Worm (Caenorhabditis elegans) whole organism, young adult: ENCODE data around the gene sri-69.

Experiments
- B0019.2 ChIP-seq: fragments of 200-800 bp; sonication (Bioruptor generic); conservative IDR thresholded peaks from 2 replicates; pipeline ENCODE4 v1.3.6; 2022; ENCODE audit warnings: missing genetic modification reagents, missing genetic modification characterization, missing compliant biosample characterization
- B0261.1 ChIP-seq: sonication (generic microtip); optimal IDR thresholded peaks from 2 replicates; lab custom pipeline; 2016; ENCODE audit warnings: mild to moderate bottlenecking, missing genetic modification characterization, moderate library complexity, missing compliant biosample characterization
- B0336.3 ChIP-seq: fragments of 200-800 bp; sonication (Bioruptor generic); IDR thresholded peaks from 2 replicates; pipeline ENCODE4 v1.3.6; 2022; ENCODE audit warnings: missing genetic modification characterization, missing compliant biosample characterization
- F10E7.11 ChIP-seq: sonication (generic microtip); optimal IDR thresholded peaks from 2 replicates; lab custom pipeline; 2017; ENCODE audit warnings: mild to moderate bottlenecking, missing genetic modification characterization, moderate library complexity, missing compliant biosample characterization
- F55B11.4 ChIP-seq: sonication (generic microtip); optimal IDR thresholded peaks from 2 replicates; lab custom pipeline; 2016; ENCODE audit warnings: missing compliant biosample characterization, missing genetic modification characterization, borderline replicate concordance; ENCODE audit not compliant: insufficient read depth
- K12H6.12 ChIP-seq: fragments of 200-800 bp; sonication (Bioruptor generic); optimal IDR thresholded peaks from 2 replicates; lab custom pipeline; 2018; ENCODE audit warnings: mild to moderate bottlenecking, missing genetic modification characterization, missing compliant biosample characterization
- Y53G8AR.9 ChIP-seq: fragments of 200-800 bp; sonication (Bioruptor generic); conservative IDR thresholded peaks from 2 replicates; pipeline ENCODE4 v1.3.6; 2022; ENCODE audit warnings: missing genetic modification reagents, missing genetic modification characterization, missing compliant biosample characterization
- Y79H2A.3 ChIP-seq: fragments of 200-800 bp; sonication (Bioruptor generic); conservative IDR thresholded peaks from 2 replicates; pipeline ENCODE4 v1.3.6; 2022; ENCODE audit warnings: missing genetic modification reagents, missing genetic modification characterization, missing compliant biosample characterization
- Y95B8A.8 ChIP-seq: fragments of 200-800 bp; sonication (Bioruptor generic); IDR thresholded peaks from 2 replicates; pipeline ENCODE4 v1.3.6; 2022; ENCODE audit warnings: missing genetic modification reagents, missing genetic modification characterization, missing compliant biosample characterization
- aptf-2 ChIP-seq: fragments of 200-800 bp; sonication (Bioruptor generic); conservative IDR thresholded peaks from 2 replicates; pipeline ENCODE4 v1.3.6; 2022; ENCODE audit warnings: missing genetic modification reagents, missing genetic modification characterization, missing compliant biosample characterization
- atf-7 ChIP-seq: sonication (generic microtip); optimal IDR thresholded peaks from 2 replicates; lab custom pipeline; 2017; ENCODE audit warnings: mild to moderate bottlenecking, missing genetic modification characterization, missing compliant biosample characterization
- attf-6 ChIP-seq: fragments of 200-800 bp; sonication (Bioruptor generic); IDR thresholded peaks from 2 replicates; pipeline ENCODE4 v1.3.6; 2022; ENCODE audit warnings: missing genetic modification reagents, missing genetic modification characterization, missing compliant biosample characterization
- cebp-2 ChIP-seq: fragments of 200-800 bp; sonication (Bioruptor generic); IDR thresholded peaks from 2 replicates; pipeline ENCODE4 v1.3.6; 2022; ENCODE audit warnings: missing genetic modification characterization, missing compliant biosample characterization
- ceh-58 ChIP-seq: fragments of 200-800 bp; sonication (Bioruptor generic); IDR thresholded peaks from 2 replicates; pipeline ENCODE4 v1.3.6; 2022; ENCODE audit warnings: missing genetic modification characterization, missing compliant biosample characterization
- ceh-79 ChIP-seq: sonication (generic microtip); optimal IDR thresholded peaks from 2 replicates; lab custom pipeline; 2017; ENCODE audit warnings: mild to moderate bottlenecking, missing genetic modification characterization, missing compliant biosample characterization
- ceh-91 ChIP-seq: fragments of 200-800 bp; sonication (Bioruptor generic); IDR thresholded peaks from 2 replicates; pipeline ENCODE4 v1.3.6; 2022; ENCODE audit warnings: missing genetic modification reagents, missing genetic modification characterization, missing compliant biosample characterization
- chd-7 ChIP-seq: sonication (generic microtip); optimal IDR thresholded peaks from 2 replicates; lab custom pipeline; 2016; ENCODE audit warnings: mild to moderate bottlenecking, missing genetic modification characterization, moderate library complexity, missing compliant biosample characterization
- dox-1 ChIP-seq: fragments of 200-800 bp; sonication (Bioruptor generic); IDR thresholded peaks from 2 replicates; pipeline ENCODE4 v1.3.6; 2022; ENCODE audit warnings: missing genetic modification reagents, missing genetic modification characterization, missing compliant biosample characterization
- egl-44 ChIP-seq: fragments of 200-800 bp; sonication (Bioruptor generic); IDR thresholded peaks from 2 replicates; pipeline ENCODE4 v1.3.6; 2022; ENCODE audit warnings: missing genetic modification reagents, missing genetic modification characterization, missing compliant biosample characterization
- ets-4 ChIP-seq: fragments of 200-800 bp; sonication (Bioruptor generic); optimal IDR thresholded peaks from 2 replicates; lab custom pipeline; 2018; ENCODE audit warnings: mild to moderate bottlenecking, missing genetic modification characterization, missing compliant biosample characterization
- fkh-3 ChIP-seq: sonication (generic microtip); optimal IDR thresholded peaks from 2 replicates; lab custom pipeline; 2016; ENCODE audit warnings: mild to moderate bottlenecking, missing genetic modification characterization, missing compliant biosample characterization
- gei-17 ChIP-seq: fragments of 200-800 bp; sonication (Bioruptor generic); optimal IDR thresholded peaks from 2 replicates; lab custom pipeline; 2018; ENCODE audit warnings: mild to moderate bottlenecking, missing genetic modification characterization, missing compliant biosample characterization
- hmg-1.2 ChIP-seq: fragments of 200-800 bp; sonication (Bioruptor generic); IDR thresholded peaks from 2 replicates; pipeline ENCODE4 v1.3.6; 2022; ENCODE audit warnings: missing genetic modification reagents, missing genetic modification characterization, missing compliant biosample characterization
- hmg-20 ChIP-seq: fragments of 200-800 bp; sonication (Bioruptor generic); IDR thresholded peaks from 2 replicates; pipeline ENCODE4 v1.3.6; 2022; ENCODE audit warnings: missing genetic modification reagents, missing genetic modification characterization, missing compliant biosample characterization
- hrde-1 ChIP-seq: sonication (generic microtip); optimal IDR thresholded peaks from 2 replicates; lab custom pipeline; 2016; ENCODE audit warnings: missing genetic modification characterization, mild to moderate bottlenecking, missing compliant biosample characterization, moderate library complexity, missing genotype, missing genetic modification reagents, borderline replicate concordance
- hsf-1 ChIP-seq: fragments of 200-800 bp; sonication (Bioruptor generic); IDR thresholded peaks from 2 replicates; pipeline ENCODE4 v1.3.6; 2022; ENCODE audit warnings: missing genetic modification reagents, missing genetic modification characterization, missing compliant biosample characterization
- lir-1 ChIP-seq: fragments of 200-800 bp; sonication (Bioruptor generic); conservative IDR thresholded peaks from 2 replicates; pipeline ENCODE4 v1.3.6; 2022; ENCODE audit warnings: missing genetic modification reagents, missing genetic modification characterization, missing compliant biosample characterization
- madf-6 ChIP-seq: fragments of 200-800 bp; sonication (Bioruptor generic); IDR thresholded peaks from 2 replicates; pipeline ENCODE4 v1.3.6; 2022; ENCODE audit warnings: missing genetic modification reagents, missing genetic modification characterization, missing compliant biosample characterization
- madf-8 ChIP-seq: fragments of 200-800 bp; sonication (Bioruptor generic); conservative IDR thresholded peaks from 2 replicates; pipeline ENCODE4 v1.3.6; 2022; ENCODE audit warnings: missing genetic modification reagents, missing genetic modification characterization, missing compliant biosample characterization
- mes-4 ChIP-seq: sonication (generic microtip); optimal IDR thresholded peaks from 2 replicates; lab custom pipeline; 2016; ENCODE audit warnings: missing genotype, missing genetic modification characterization, missing compliant biosample characterization
- mxl-1 ChIP-seq: sonication (generic microtip); optimal IDR thresholded peaks from 2 replicates; lab custom pipeline; 2016; ENCODE audit warnings: missing genetic modification characterization, missing compliant biosample characterization
- nfya-2 ChIP-seq: fragments of 200-800 bp; sonication (Bioruptor generic); IDR thresholded peaks from 2 replicates; pipeline ENCODE4 v1.3.6; 2022; ENCODE audit warnings: missing genetic modification reagents, missing genetic modification characterization, missing compliant biosample characterization
- nhr-27 ChIP-seq: fragments of 200-800 bp; sonication (Bioruptor generic); optimal IDR thresholded peaks from 2 replicates; lab custom pipeline; 2018; ENCODE audit warnings: mild to moderate bottlenecking, missing genetic modification characterization, moderate library complexity, missing compliant biosample characterization
- nhr-80 ChIP-seq: sonication (generic microtip); optimal IDR thresholded peaks from 2 replicates; lab custom pipeline; 2016; ENCODE audit warnings: missing genetic modification characterization, missing compliant biosample characterization
- pha-4 ChIP-seq: fragments of 150-350 bp; sonication (generic microtip); optimal IDR thresholded peaks from 2 replicates; lab custom pipeline; 2014; ENCODE audit warnings: missing biosample characterization, missing genetic modification reagents, missing genetic modification characterization
- rcor-1 ChIP-seq: fragments of 200-800 bp; sonication (Bioruptor generic); IDR thresholded peaks from 2 replicates; pipeline ENCODE4 v1.3.6; 2022; ENCODE audit warnings: missing genetic modification reagents, missing genetic modification characterization, missing compliant biosample characterization
- rec-8 ChIP-seq, 2 experiments: sonication (generic microtip); optimal IDR thresholded peaks; 2 replicates each; lab custom pipeline; 2016; ENCODE audit warnings: mild to moderate bottlenecking in 2 of 2, missing genetic modification characterization in 2 of 2, missing genetic modification reagents in 2 of 2, missing genotype in 2 of 2, missing biosample characterization in 1 of 2, missing compliant biosample characterization in 1 of 2, moderate library complexity in 1 of 2
- rpc-1 ChIP-seq, 2 experiments: fragments of 150-350 bp in 1 of 2; sonication (generic microtip) in 1 of 2; optimal IDR thresholded peaks; 2 replicates each; lab custom pipeline; 2014 to 2018; ENCODE audit warnings: missing biosample characterization in 1 of 2, missing genetic modification characterization in 1 of 2, missing genetic modification reagents in 1 of 2, missing genotype in 1 of 2
- sea-2 ChIP-seq: fragments of 200-800 bp; sonication (Bioruptor generic); IDR thresholded peaks from 2 replicates; pipeline ENCODE4 v1.3.6; 2022; ENCODE audit warnings: missing genetic modification characterization, missing compliant biosample characterization
- snpc-3.4 ChIP-seq: sonication (generic microtip); optimal IDR thresholded peaks from 2 replicates; lab custom pipeline; 2017; ENCODE audit warnings: missing genetic modification characterization, mild to moderate bottlenecking, missing compliant biosample characterization, antibody characterized with exemption, moderate library complexity, missing genotype, missing genetic modification reagents
- snpc-4 ChIP-seq, 5 experiments: fragments of 150-350 bp in 1 of 5; sonication (generic microtip) in 4 of 5; optimal IDR thresholded peaks; 2 replicates each; lab custom pipeline; 2014 to 2018; ENCODE audit warnings: missing genetic modification characterization in 5 of 5, missing biosample characterization in 3 of 5, antibody characterized with exemption in 2 of 5, mild to moderate bottlenecking in 2 of 5, missing compliant biosample characterization in 2 of 5, missing genotype in 2 of 5, moderate library complexity in 2 of 5, missing genetic modification reagents in 1 of 5
- zfh-2 ChIP-seq: fragments of 200-800 bp; sonication (Bioruptor generic); conservative IDR thresholded peaks from 2 replicates; pipeline ENCODE4 v1.3.6; 2022; ENCODE audit warnings: missing genetic modification reagents, missing genetic modification characterization, missing compliant biosample characterization
- ztf-18 ChIP-seq: sonication (generic microtip); optimal IDR thresholded peaks from 2 replicates; lab custom pipeline; 2016; ENCODE audit warnings: missing genotype, mild to moderate bottlenecking, missing genetic modification characterization, missing compliant biosample characterization
- ztf-22 ChIP-seq: fragments of 200-800 bp; sonication (Bioruptor generic); optimal IDR thresholded peaks from 2 replicates; lab custom pipeline; 2018; ENCODE audit warnings: mild to moderate bottlenecking, missing genetic modification characterization, moderate library complexity, missing compliant biosample characterization

Gene sri-69

ce11 chrV:17019690-17020089 is 11.5 kb upstream of the sri-69 start, which contains the start of gene F49H6.17:
TSS of gene F49H6.17 (plus strand) at chrV:17019990.
- TF ChIP-seq sea-2 (no peak), snpc-3.4 (tag; lab: Kevin White, UChicago) (no peak), hmg-20 (GFP tag; lab: Robert Waterston, UW) (no peak), gei-17 (no peak), B0261.1 (tag; lab: Kevin White, UChicago) (no peak)

- TF ChIP-seq chd-7 (tag; lab: Kevin White, UChicago) (no peak), atf-7 (no peak), zfh-2 (GFP tag; lab: Robert Waterston, UW) (no peak), mes-4 (no peak), madf-8 (GFP tag; lab: Robert Waterston, UW) (no peak), nhr-27 (no peak), rpc-1 (optimal IDR thresholded peaks at IDR 0.05; lab: Kevin White, UChicago) (no peak), rpc-1 (tag; optimal IDR thresholded peaks at IDR 0.05; lab: Kevin White, UChicago) (no peak), fkh-3 (tag; lab: Kevin White, UChicago) (no peak), Y53G8AR.9 (GFP tag; lab: Robert Waterston, UW) (no peak), ceh-91 (GFP tag; lab: Robert Waterston, UW) (no peak), pha-4 (no peak), hsf-1 (no peak), egl-44 (GFP tag; lab: Robert Waterston, UW) (no peak), ceh-58 (GFP tag; lab: Robert Waterston, UW) (no peak), hrde-1 (tag; lab: Kevin White, UChicago) (no peak), nfya-2 (GFP tag; lab: Robert Waterston, UW) (no peak), attf-6 (GFP tag; lab: Robert Waterston, UW) (no peak)
Observed at ce11 chrV:17016787-17017186, 8.6 kb upstream of the sri-69 start, which contains the start of gene srh-97. TSS of gene srh-97 (plus strand) at chrV:17017087.

ce11 chrV:17014050-17014449 is 5.8 kb upstream of the sri-69 start, which contains the start of gene clc-13:
TSS of gene clc-13 (plus strand) at chrV:17014408.
- no peak for TF ChIP-seq B0019.2 (GFP tag; lab: Robert Waterston, UW)
- no peak for TF ChIP-seq F55B11.4
- no peak for TF ChIP-seq Y53G8AR.9 (GFP tag; lab: Robert Waterston, UW)
- TF ChIP-seq snpc-4 (GFP tag; optimal IDR thresholded peaks at IDR 0.05; lab: Kevin White, UChicago), result no peak
- TF ChIP-seq snpc-4 (tag; optimal IDR thresholded peaks at IDR 0.05; lab: Kevin White, UChicago), result no peak
- TF ChIP-seq rcor-1 (GFP tag; lab: Robert Waterston, UW), result no peak
- TF ChIP-seq madf-6 (GFP tag; lab: Robert Waterston, UW), result no peak
- TF ChIP-seq rec-8 (tag; optimal IDR thresholded peaks at IDR 0.05; lab: Kevin White, UChicago), result no peak
- no peak for TF ChIP-seq aptf-2
- TF ChIP-seq Y95B8A.8 (GFP tag; lab: Robert Waterston, UW), result no peak
- TF ChIP-seq F10E7.11 (tag; lab: Kevin White, UChicago), result no peak
- no peak for TF ChIP-seq K12H6.12
- TF ChIP-seq lir-1 (GFP tag; lab: Robert Waterston, UW), result no peak
- TF ChIP-seq ztf-22 (GFP tag; lab: Kevin White, UChicago), result no peak
- TF ChIP-seq ceh-79 (tag; lab: Kevin White, UChicago), result no peak
- TF ChIP-seq mxl-1 (tag; lab: Kevin White, UChicago), result no peak
- TF ChIP-seq ets-4 (GFP tag; lab: Kevin White, UChicago), result peak; percentile 20
- TF ChIP-seq nhr-80 (tag; lab: Kevin White, UChicago), result peak; percentile 44
- TF ChIP-seq cebp-2 (GFP tag; lab: Robert Waterston, UW), result no peak
- TF ChIP-seq hmg-1.2 (GFP tag; lab: Robert Waterston, UW), result no peak
- TF ChIP-seq dox-1 (GFP tag; lab: Robert Waterston, UW), result 0 out of 2 replicates have a peak, but pooled peaks have one; percentile 28
- no peak for TF ChIP-seq Y79H2A.3
- no peak for TF ChIP-seq B0336.3 (GFP tag; lab: Robert Waterston, UW)
- TF ChIP-seq ztf-18 (tag; lab: Kevin White, UChicago), result no peak
- TF ChIP-seq, all 124 proteins: peak for 3
